Fruit fly (Drosophila melanogaster) whole organism, prepupa: ENCODE data around the gene CG44532.

Experiments
- CG3919 ChIP-seq: fragments of 200-800 bp; sonication (Bioruptor generic); optimal IDR thresholded peaks from 3 replicates; lab custom pipeline; 2016; ENCODE audit warnings: missing biosample characterization, missing genetic modification characterization
- Hr4 ChIP-seq: fragments of 200-800 bp; sonication (Bioruptor generic); optimal IDR thresholded peaks from 3 replicates; lab custom pipeline; 2016; ENCODE audit warnings: missing biosample characterization, missing genetic modification characterization
- Sox15 ChIP-seq: fragments of 200-800 bp; sonication (Bioruptor generic); optimal IDR thresholded peaks from 3 replicates; lab custom pipeline; 2016; ENCODE audit warnings: missing biosample characterization, missing genetic modification characterization
- dac ChIP-seq: fragments of 200-800 bp; sonication (Bioruptor generic); optimal IDR thresholded peaks from 2 replicates; lab custom pipeline; 2017; ENCODE audit warnings: missing biosample characterization, mild to moderate bottlenecking, missing genetic modification characterization
- dsx ChIP-seq: fragments of 200-800 bp; optimal IDR thresholded peaks from 3 replicates; lab custom pipeline; 2019; ENCODE audit warnings: missing biosample characterization, mild to moderate bottlenecking, missing genetic modification characterization, moderate library complexity; ENCODE audit not compliant: poor library complexity, severe bottlenecking
- lz ChIP-seq: fragments of 200-800 bp; sonication (Bioruptor generic); optimal IDR thresholded peaks from 3 replicates; lab custom pipeline; 2016; ENCODE audit warnings: missing biosample characterization, missing genetic modification characterization

DNA sequence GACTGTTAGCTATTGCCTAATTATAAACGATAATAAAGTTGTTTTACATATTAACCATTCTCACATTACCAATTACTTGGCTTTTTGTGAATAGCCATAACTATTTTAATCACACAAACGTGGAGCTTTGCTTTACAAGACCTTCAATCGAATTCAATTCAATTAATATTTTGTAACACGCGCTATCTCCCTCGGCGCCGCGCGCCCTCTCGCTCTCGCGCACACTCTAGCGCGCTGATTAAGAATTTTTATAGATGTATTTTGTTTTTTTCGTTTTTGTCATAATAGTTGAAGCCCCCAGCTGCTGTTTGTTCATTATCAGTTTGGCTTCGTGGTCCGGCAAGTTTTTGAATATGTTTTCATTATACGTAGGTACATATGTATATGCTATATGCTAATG is 39.2 kb downstream of the CG44532 start:
- TF ChIP-seq dac (GFP tag; lab: Kevin White, UChicago) = no peak
- no peak for TF ChIP-seq Sox15 (GFP tag; lab: Kevin White, UChicago)
- TF ChIP-seq dsx = no peak
- no peak for TF ChIP-seq lz (GFP tag; lab: Kevin White, UChicago)
- TF ChIP-seq Hr4 (GFP tag; lab: Kevin White, UChicago) = no peak
- no peak for TF ChIP-seq CG3919
